Fruit fly (Drosophila melanogaster): ENCODE data around the gene CG1146.
A peak's percentile ranks its signal among the peaks of the same experiment; 100 is the strongest.

The CG1146 gene

dm6 chr3L:2533732-2534073 lies 45.1 kb downstream of the CG1146 start (continued):
- TF ChIP-seq Rfx (GFP tag; IDR thresholded peaks at IDR 0.05), result no peak
- TF ChIP-seq CG4854 (GFP tag; optimal IDR thresholded peaks at IDR 0.05), result no peak
- TF ChIP-seq Med (GFP tag), result peak; percentile 78
- TF ChIP-seq cas (GFP tag; IDR thresholded peaks at IDR 0.05), result no peak
- TF ChIP-seq ac (GFP tag; optimal IDR thresholded peaks at IDR 0.05), result no peak
- TF ChIP-seq nerfin-2 (GFP tag; IDR thresholded peaks at IDR 0.05; ENCODE audit: partially characterized antibody), result no peak
- no peak for TF ChIP-seq CG15696 (tag; optimal IDR thresholded peaks at IDR 0.05)
- TF ChIP-seq eve (GFP tag; optimal IDR thresholded peaks at IDR 0.05), result no peak
- no peak for TF ChIP-seq CG4730 (GFP tag; IDR thresholded peaks at IDR 0.05)
- no peak for TF ChIP-seq ap (GFP tag; IDR thresholded peaks at IDR 0.05)
- no peak for TF ChIP-seq CG18619 (GFP tag; optimal IDR thresholded peaks at IDR 0.05)
- TF ChIP-seq CG1529 (GFP tag; optimal IDR thresholded peaks at IDR 0.05), result no peak
- no peak for TF ChIP-seq NfI (GFP tag; optimal IDR thresholded peaks at IDR 0.05)
- no peak for TF ChIP-seq CG4360 (GFP tag; IDR thresholded peaks at IDR 0.05)
- TF ChIP-seq NFAT (GFP tag; IDR thresholded peaks at IDR 0.05), result no peak
- no peak for TF ChIP-seq gfzf (GFP tag; optimal IDR thresholded peaks at IDR 0.05)
- TF ChIP-seq ftz-f1 (GFP tag; optimal IDR thresholded peaks at IDR 0.05), result no peak
- no peak for TF ChIP-seq CG13624 (GFP tag; optimal IDR thresholded peaks at IDR 0.05)
- no peak for TF ChIP-seq CG3847 (GFP tag; IDR thresholded peaks at IDR 0.05)
- TF ChIP-seq tio (GFP tag; optimal IDR thresholded peaks at IDR 0.05), result no peak
- TF ChIP-seq CG2120 (GFP tag; optimal IDR thresholded peaks at IDR 0.05), result no peak
- TF ChIP-seq tll (GFP tag; optimal IDR thresholded peaks at IDR 0.05), result no peak
- peak; percentile 21 for TF ChIP-seq CG7786 (GFP tag; optimal IDR thresholded peaks at IDR 0.05)
- TF ChIP-seq CG14710 (tag; optimal IDR thresholded peaks at IDR 0.05), result no peak
- no peak for TF ChIP-seq tna (GFP tag; IDR thresholded peaks at IDR 0.05; ENCODE audit: partially characterized antibody)
- 0 out of 2 replicates have a peak, but pooled peaks have one; percentile 16 for TF ChIP-seq CG6689 (GFP tag; IDR thresholded peaks at IDR 0.05)
- TF ChIP-seq amos (GFP tag; IDR thresholded peaks at IDR 0.05; ENCODE audit: partially characterized antibody), result no peak
- no peak for TF ChIP-seq tin (GFP tag; optimal IDR thresholded peaks at IDR 0.05)
- no peak for TF ChIP-seq en (GFP tag; optimal IDR thresholded peaks at IDR 0.05)
- TF ChIP-seq CG10209 (GFP tag; optimal IDR thresholded peaks at IDR 0.05), result no peak
- TF ChIP-seq sna (GFP tag; IDR thresholded peaks at IDR 0.05; ENCODE audit: partially characterized antibody), result no peak
- no peak for TF ChIP-seq bigmax (GFP tag; optimal IDR thresholded peaks at IDR 0.05)
- no peak for TF ChIP-seq Hr51 (GFP tag; optimal IDR thresholded peaks at IDR 0.05)
- no peak for TF ChIP-seq hth (optimal IDR thresholded peaks at IDR 0.05)
- no peak for TF ChIP-seq ttk (GFP tag; IDR thresholded peaks at IDR 0.05)
- peak; percentile 6 for TF ChIP-seq ATbp (GFP tag; optimal IDR thresholded peaks at IDR 0.05)
- no peak for TF ChIP-seq ham (GFP tag; IDR thresholded peaks at IDR 0.05)
- TF ChIP-seq CG2202 (tag; optimal IDR thresholded peaks at IDR 0.05), result no peak
- TF ChIP-seq fu2 (GFP tag; optimal IDR thresholded peaks at IDR 0.05), result no peak
- TF ChIP-seq ro (GFP tag; IDR thresholded peaks at IDR 0.05), result no peak
- no peak for TF ChIP-seq CG17912 (GFP tag; optimal IDR thresholded peaks at IDR 0.05)
- TF ChIP-seq trh (GFP tag; optimal IDR thresholded peaks at IDR 0.05), result no peak
- TF ChIP-seq CG13775 (GFP tag; optimal IDR thresholded peaks at IDR 0.05), result no peak
- TF ChIP-seq klu (GFP tag; IDR thresholded peaks at IDR 0.05), result no peak
- no peak for TF ChIP-seq sim (GFP tag; IDR thresholded peaks at IDR 0.05)
- TF ChIP-seq Lim3 (GFP tag; IDR thresholded peaks at IDR 0.05), result no peak
- TF ChIP-seq hkb (optimal IDR thresholded peaks at IDR 0.05), result no peak
- TF ChIP-seq hkb (GFP tag; IDR thresholded peaks at IDR 0.05), result no peak
- TF ChIP-seq pita (GFP tag; optimal IDR thresholded peaks at IDR 0.05), result no peak
- no peak for TF ChIP-seq Nf-YA (GFP tag; IDR thresholded peaks at IDR 0.05)
- TF ChIP-seq CG10462 (GFP tag; optimal IDR thresholded peaks at IDR 0.05), result no peak
- TF ChIP-seq inv (GFP tag; IDR thresholded peaks at IDR 0.05; ENCODE audit: partially characterized antibody), result no peak
- TF ChIP-seq CG11456 (GFP tag; IDR thresholded peaks at IDR 0.05), result no peak
